Fruit fly (Drosophila melanogaster): ENCODE results near the gene CG46339.

Gene CG46339

dm6 chr3R:26908750-26909149 is 6.8 kb upstream of the CG46339 start (continued):
- TF ChIP-seq CkIIα-i1 (GFP tag; IDR thresholded peaks at IDR 0.05) (no peak), CG14441 (GFP tag; IDR thresholded peaks at IDR 0.05) (no peak), gcm (GFP tag; optimal IDR thresholded peaks at IDR 0.05) (no peak), sisA (GFP tag; IDR thresholded peaks at IDR 0.05) (no peak), E2f1 (GFP tag; IDR thresholded peaks at IDR 0.05) (no peak), lab (GFP tag; optimal IDR thresholded peaks at IDR 0.05) (peak; percentile 54), dan (GFP tag; IDR thresholded peaks at IDR 0.05) (no peak), Opbp (GFP tag; IDR thresholded peaks at IDR 0.05; ENCODE audit: partially characterized antibody) (no peak), CG17359 (tag; optimal IDR thresholded peaks at IDR 0.05) (peak; percentile 16), luna (GFP tag; optimal IDR thresholded peaks at IDR 0.05) (no peak), nmo (GFP tag; optimal IDR thresholded peaks at IDR 0.05) (no peak), Hr78 (GFP tag; optimal IDR thresholded peaks at IDR 0.05) (peak in 1 of 2 experiments; percentile 41), seq (GFP tag; IDR thresholded peaks at IDR 0.05) (no peak), ttk (GFP tag; IDR thresholded peaks at IDR 0.05) (no peak), CG15514 (GFP tag; optimal IDR thresholded peaks at IDR 0.05) (no peak), CG3407 (GFP tag; optimal IDR thresholded peaks at IDR 0.05) (peak; percentile 41), D19A (tag; optimal IDR thresholded peaks at IDR 0.05) (no peak), CG18599 (GFP tag; optimal IDR thresholded peaks at IDR 0.05) (peak; percentile 8), CG12236 (GFP tag; optimal IDR thresholded peaks at IDR 0.05) (no peak), pum (GFP tag; optimal IDR thresholded peaks at IDR 0.05) (no peak), CG18764 (GFP tag; optimal IDR thresholded peaks at IDR 0.05) (no peak), CG13624 (GFP tag; optimal IDR thresholded peaks at IDR 0.05) (no peak), Fer2 (tag; optimal IDR thresholded peaks at IDR 0.05) (no peak), Ptx1 (GFP tag; IDR thresholded peaks at IDR 0.05) (no peak), nom (GFP tag; optimal IDR thresholded peaks at IDR 0.05) (no peak), Rx (GFP tag; IDR thresholded peaks at IDR 0.05) (no peak), H2.0 (GFP tag; IDR thresholded peaks at IDR 0.05) (no peak), CG10366 (GFP tag; IDR thresholded peaks at IDR 0.05) (no peak; the same call in 1 of the 2 replicates), hb (GFP tag; IDR thresholded peaks at IDR 0.05; ENCODE audit: partially characterized antibody) (no peak), hbn (GFP tag; IDR thresholded peaks at IDR 0.05; ENCODE audit: partially characterized antibody) (no peak), vvl (GFP tag; IDR thresholded peaks at IDR 0.05) (peak; percentile 44), CG14667 (GFP tag; IDR thresholded peaks at IDR 0.05) (0 out of 2 replicates have a peak, but pooled peaks have one; percentile 10), CG8281 (tag; optimal IDR thresholded peaks at IDR 0.05) (no peak), CG10462 (GFP tag; optimal IDR thresholded peaks at IDR 0.05) (no peak), ken (GFP tag; IDR thresholded peaks at IDR 0.05) (no peak), bsh (GFP tag; optimal IDR thresholded peaks at IDR 0.05) (peak in 1 of 2 experiments; percentile 48), sima (GFP tag; optimal IDR thresholded peaks at IDR 0.05) (no peak), corto (GFP tag; optimal IDR thresholded peaks at IDR 0.05) (no peak), Lpt (GFP tag; optimal IDR thresholded peaks at IDR 0.05) (no peak), Hey (tag; optimal IDR thresholded peaks at IDR 0.05) (no peak), CG4404 (GFP tag; IDR thresholded peaks at IDR 0.05) (no peak), Rfx (GFP tag; IDR thresholded peaks at IDR 0.05) (no peak), CG4820 (GFP tag; optimal IDR thresholded peaks at IDR 0.05) (no peak), CG1024 (GFP tag; IDR thresholded peaks at IDR 0.05) (0 out of 2 replicates have a peak, but pooled peaks have one; percentile 16), grn (GFP tag; optimal IDR thresholded peaks at IDR 0.05) (no peak), CG13775 (GFP tag; optimal IDR thresholded peaks at IDR 0.05) (no peak), dysf (GFP tag; IDR thresholded peaks at IDR 0.05) (no peak), CG15601 (tag; optimal IDR thresholded peaks at IDR 0.05) (peak; percentile 53), ash1 (GFP tag; optimal IDR thresholded peaks at IDR 0.05) (no peak), ems (GFP tag; optimal IDR thresholded peaks at IDR 0.05) (no peak), CG34376 (GFP tag; optimal IDR thresholded peaks at IDR 0.05) (no peak)
